Fruit fly (Drosophila melanogaster) whole organism, embryonic: ENCODE results near the gene Ilp6.

ENCODE experiments used
- Atf-2 ChIP-seq: fragments of 200-800 bp; sonication (Bioruptor generic); optimal IDR thresholded peaks from 2 replicates; lab custom pipeline; 2016; ENCODE audit warnings: missing biosample characterization, missing genetic modification characterization
- B-H1 ChIP-seq: fragments of 200-800 bp; sonication (Bioruptor generic); IDR thresholded peaks from 3 replicates; pipeline ENCODE4 v1.3.6; 2022; ENCODE audit warnings: missing biosample characterization, missing genetic modification characterization
- Blimp-1 ChIP-seq: fragments of 200-800 bp; sonication (Bioruptor generic); optimal IDR thresholded peaks from 3 replicates; lab custom pipeline; 2018; ENCODE audit warnings: missing biosample characterization, missing genetic modification characterization, mild to moderate bottlenecking, moderate library complexity, missing genetic modification reagents
- C15 ChIP-seq: fragments of 200-800 bp; sonication (Bioruptor generic); IDR thresholded peaks from 3 replicates; pipeline ENCODE4 v1.3.6; 2022; ENCODE audit warnings: missing biosample characterization, missing genetic modification characterization
- CG10565 ChIP-seq: fragments of 200-800 bp; sonication (Bioruptor generic); optimal IDR thresholded peaks from 3 replicates; lab custom pipeline; 2016; ENCODE audit warnings: missing biosample characterization, mild to moderate bottlenecking, missing genetic modification characterization
- CG11695 ChIP-seq: fragments of 200-800 bp; sonication (Bioruptor generic); IDR thresholded peaks from 3 replicates; pipeline ENCODE4 v1.3.6; 2022; ENCODE audit warnings: missing biosample characterization, missing genetic modification characterization
- CG12104 ChIP-seq: fragments of 200-800 bp; sonication (Bioruptor generic); optimal IDR thresholded peaks from 3 replicates; lab custom pipeline; 2016; ENCODE audit warnings: missing biosample characterization, missing genetic modification characterization
- CG12155 ChIP-seq: fragments of 200-800 bp; sonication (Bioruptor generic); optimal IDR thresholded peaks from 3 replicates; lab custom pipeline; 2016; ENCODE audit warnings: missing biosample characterization, missing genetic modification characterization
- CG16863 ChIP-seq: fragments of 200-800 bp; sonication (Bioruptor generic); optimal IDR thresholded peaks from 3 replicates; lab custom pipeline; 2016; ENCODE audit warnings: missing biosample characterization, missing genetic modification characterization
- CG1832 ChIP-seq: fragments of 200-800 bp; sonication (Bioruptor generic); optimal IDR thresholded peaks from 2 replicates; lab custom pipeline; 2017; ENCODE audit warnings: missing biosample characterization, mild to moderate bottlenecking, missing genetic modification characterization, inconsistent platforms
- CG2712 ChIP-seq: fragments of 200-800 bp; optimal IDR thresholded peaks from 3 replicates; lab custom pipeline; 2019; ENCODE audit warnings: missing biosample characterization, mild to moderate bottlenecking, missing genetic modification characterization, moderate library complexity
- CG4282 ChIP-seq: fragments of 200-800 bp; sonication (Bioruptor generic); optimal IDR thresholded peaks from 2 replicates; lab custom pipeline; 2016; ENCODE audit warnings: missing biosample characterization, missing genetic modification characterization
- CG4730 ChIP-seq: fragments of 200-800 bp; sonication (Bioruptor generic); IDR thresholded peaks from 2 replicates; pipeline ENCODE4 v1.3.6; 2022; ENCODE audit warnings: missing biosample characterization, missing genetic modification characterization
- CG6854 ChIP-seq: fragments of 200-800 bp; sonication (Bioruptor generic); optimal IDR thresholded peaks from 3 replicates; lab custom pipeline; 2017; ENCODE audit warnings: missing biosample characterization, mild to moderate bottlenecking, missing genetic modification characterization
- CG7271 ChIP-seq: fragments of 200-800 bp; sonication (Bioruptor generic); optimal IDR thresholded peaks from 2 replicates; lab custom pipeline; 2018; ENCODE audit warnings: missing biosample characterization, mild to moderate bottlenecking, missing genetic modification characterization, moderate library complexity
- CG7839 ChIP-seq: fragments of 200-800 bp; sonication (Bioruptor generic); optimal IDR thresholded peaks from 3 replicates; lab custom pipeline; 2018; ENCODE audit warnings: missing biosample characterization, mild to moderate bottlenecking, missing genetic modification characterization, moderate library complexity
- CG7963 ChIP-seq: fragments of 200-800 bp; sonication (Bioruptor generic); IDR thresholded peaks from 3 replicates; pipeline ENCODE4 v1.3.6; 2022; ENCODE audit warnings: missing biosample characterization, missing genetic modification characterization; ENCODE audit not compliant: partially characterized antibody
- ERR ChIP-seq: fragments of 200-800 bp; sonication (Bioruptor generic); optimal IDR thresholded peaks from 2 replicates; lab custom pipeline; 2016; ENCODE audit warnings: missing biosample characterization, missing genetic modification characterization
- Ets65A ChIP-seq: fragments of 200-800 bp; sonication (Bioruptor generic); peaks from one replicate; lab custom pipeline; 2016; ENCODE audit warnings: missing biosample characterization, missing genetic modification characterization
- MBD-R2 ChIP-seq: fragments of 200-800 bp; sonication (Bioruptor generic); IDR thresholded peaks from 2 replicates; pipeline ENCODE4 v1.3.6; 2022; ENCODE audit warnings: missing biosample characterization, missing genetic modification characterization
- Med ChIP-seq: fragments of 200-800 bp; sonication (Bioruptor generic); peaks from one replicate; lab custom pipeline; 2016; ENCODE audit warnings: missing biosample characterization, missing genetic modification characterization, mild to moderate bottlenecking, inconsistent platforms, moderate library complexity
- Meics ChIP-seq: fragments of 200-800 bp; sonication (Bioruptor generic); optimal IDR thresholded peaks from 2 replicates; lab custom pipeline; 2017; ENCODE audit warnings: missing biosample characterization, mild to moderate bottlenecking, missing genetic modification characterization
- Optix ChIP-seq: fragments of 200-800 bp; sonication (Bioruptor generic); IDR thresholded peaks from 3 replicates; pipeline ENCODE4 v1.3.6; 2022; ENCODE audit warnings: missing biosample characterization, missing genetic modification characterization
- Pdp1 ChIP-seq, 2 experiments: fragments of 200-800 bp; sonication (Bioruptor generic); optimal IDR thresholded peaks; 3 replicates each; lab custom pipeline; 2016; ENCODE audit warnings: missing biosample characterization in 2 of 2, missing genetic modification characterization in 2 of 2, mild to moderate bottlenecking in 1 of 2, moderate library complexity in 1 of 2
- Ptx1 ChIP-seq: fragments of 200-800 bp; sonication (Bioruptor generic); IDR thresholded peaks from 2 replicates; pipeline ENCODE4 v1.3.6; 2022; ENCODE audit warnings: missing biosample characterization, missing genetic modification characterization
- Stat92E ChIP-seq, 3 experiments: fragments of >200 bp in 2 of 3; fragments of 200-800 bp in 1 of 3; sonication (Bioruptor generic) in 1 of 3; optimal IDR thresholded peaks; 2 replicates each; lab custom pipeline; 2017 to 2019; ENCODE audit warnings: missing biosample characterization in 3 of 3, missing genetic modification characterization in 3 of 3, mild to moderate bottlenecking in 1 of 3, moderate library complexity in 1 of 3
- ap ChIP-seq: fragments of 200-800 bp; sonication (Bioruptor generic); IDR thresholded peaks from 2 replicates; pipeline ENCODE4 v1.3.6; 2022; ENCODE audit warnings: missing biosample characterization, missing genetic modification characterization
- bcd ChIP-seq: fragments of 200-800 bp; sonication (Bioruptor generic); optimal IDR thresholded peaks from 2 replicates; lab custom pipeline; 2017; ENCODE audit warnings: missing biosample characterization, mild to moderate bottlenecking, missing genetic modification characterization
- chinmo ChIP-seq: fragments of 200-800 bp; sonication (Bioruptor generic); IDR thresholded peaks from 4 replicates; pipeline ENCODE4 v1.3.6; 2022; ENCODE audit warnings: missing biosample characterization, missing genetic modification characterization; ENCODE audit not compliant: partially characterized antibody
- corto ChIP-seq: fragments of 200-800 bp; sonication (Bioruptor generic); optimal IDR thresholded peaks from 2 replicates; lab custom pipeline; 2016; ENCODE audit warnings: missing biosample characterization, mild to moderate bottlenecking, missing genetic modification characterization, moderate library complexity
- gcm ChIP-seq: fragments of 200-800 bp; sonication (Bioruptor generic); optimal IDR thresholded peaks from 2 replicates; lab custom pipeline; 2019; ENCODE audit warnings: missing biosample characterization, mild to moderate bottlenecking, missing genetic modification characterization, moderate library complexity
- gem ChIP-seq: fragments of 200-800 bp; sonication (Bioruptor generic); optimal IDR thresholded peaks from 2 replicates; lab custom pipeline; 2019; ENCODE audit warnings: missing biosample characterization, mild to moderate bottlenecking, missing genetic modification characterization, moderate library complexity
- ham ChIP-seq: fragments of 200-800 bp; sonication (Bioruptor generic); IDR thresholded peaks from 2 replicates; pipeline ENCODE4 v1.3.6; 2022; ENCODE audit warnings: missing biosample characterization, missing genetic modification characterization
- jing ChIP-seq: fragments of 200-800 bp; sonication (Bioruptor generic); optimal IDR thresholded peaks from 2 replicates; lab custom pipeline; 2018; ENCODE audit warnings: missing biosample characterization, mild to moderate bottlenecking, missing genetic modification characterization
- ken ChIP-seq: fragments of 200-800 bp; sonication (Bioruptor generic); IDR thresholded peaks from 3 replicates; pipeline ENCODE4 v1.3.6; 2022; ENCODE audit warnings: missing biosample characterization, missing genetic modification characterization
- pan ChIP-seq, 4 experiments: fragments of >200 bp in 3 of 4; fragments of 200-800 bp in 1 of 4; sonication (Bioruptor generic) in 1 of 4; optimal IDR thresholded peaks in 3 of 4; IDR thresholded peaks in 1 of 4; 2 replicates each; pipeline versions ENCODE4 v1.3.6 to Lab custom; 2017 to 2022; ENCODE audit warnings: missing biosample characterization in 2 of 4, missing genetic modification characterization in 2 of 4, mixed read lengths in 1 of 4
- phol ChIP-seq: fragments of 200-800 bp; sonication (Bioruptor generic); optimal IDR thresholded peaks from 3 replicates; lab custom pipeline; 2018; ENCODE audit warnings: missing biosample characterization, mild to moderate bottlenecking, missing genetic modification characterization, moderate library complexity
- pum ChIP-seq: fragments of 200-800 bp; sonication (Bioruptor generic); optimal IDR thresholded peaks from 2 replicates; lab custom pipeline; 2016; ENCODE audit warnings: missing biosample characterization, missing genetic modification characterization
- ranshi ChIP-seq: fragments of 200-800 bp; sonication (Bioruptor generic); IDR thresholded peaks from 2 replicates; pipeline ENCODE4 v1.3.6; 2022; ENCODE audit warnings: missing biosample characterization, missing genetic modification characterization
- sens ChIP-seq: fragments of 200-800 bp; sonication (Bioruptor generic); peaks from one replicate; lab custom pipeline; 2016; ENCODE audit warnings: missing biosample characterization, missing genetic modification characterization
- sens-2 ChIP-seq: fragments of 200-800 bp; sonication (Bioruptor generic); IDR thresholded peaks from 2 replicates; pipeline ENCODE4 v1.3.6; 2022; ENCODE audit warnings: missing biosample characterization, missing genetic modification characterization
- sim ChIP-seq: fragments of 200-800 bp; sonication (Bioruptor generic); IDR thresholded peaks from 2 replicates; pipeline ENCODE4 v1.3.6; 2022; ENCODE audit warnings: missing biosample characterization, missing genetic modification characterization
- stwl ChIP-seq: fragments of 200-800 bp; sonication (Bioruptor generic); optimal IDR thresholded peaks from 3 replicates; lab custom pipeline; 2018; ENCODE audit warnings: missing biosample characterization, mild to moderate bottlenecking, missing genetic modification characterization, moderate library complexity
- ttk ChIP-seq: fragments of 200-800 bp; sonication (Bioruptor generic); IDR thresholded peaks from 2 replicates; pipeline ENCODE4 v2.1.2; 2022; ENCODE audit warnings: missing biosample characterization, missing genetic modification characterization
- tup ChIP-seq: fragments of 200-800 bp; sonication (Bioruptor generic); optimal IDR thresholded peaks from 2 replicates; lab custom pipeline; 2016; ENCODE audit warnings: missing biosample characterization, mild to moderate bottlenecking, missing genetic modification characterization, moderate library complexity
- vvl ChIP-seq: fragments of 200-800 bp; sonication (Bioruptor generic); IDR thresholded peaks from 2 replicates; pipeline ENCODE4 v1.3.6; 2022; ENCODE audit warnings: missing biosample characterization, missing genetic modification characterization

The Ilp6 gene

dm6 chrX:2363733-2364132 is 29.3 kb upstream of the Ilp6 start:
- TF ChIP-seq stwl (no peak), Blimp-1 (GFP tag; lab: Kevin White, UChicago) (peak; percentile 93), gcm (GFP tag; lab: Kevin White, UChicago) (peak; percentile 10), Ets65A (GFP tag; lab: Kevin White, UChicago) (peak; percentile 61), CG7839 (tag; lab: Kevin White, UChicago) (no peak), Stat92E (GFP tag; optimal IDR thresholded peaks at IDR 0.05; lab: Kevin White, UChicago) (peak in 1 of 3 experiments; percentile 49)

dm6 chrX:2362414-2362813 is 28.0 kb upstream of the Ilp6 start:
- TF ChIP-seq Optix (GFP tag; lab: Robert Waterston, UW) (no peak), ham (GFP tag; lab: Robert Waterston, UW) (no peak), sens-2 (GFP tag; lab: Robert Waterston, UW) (no peak), Pdp1 (GFP tag; optimal IDR thresholded peaks at IDR 0.05; lab: Kevin White, UChicago) (peak in 1 of 2 experiments; percentile 14), ERR (peak; percentile 50), sens (GFP tag; lab: Kevin White, UChicago) (peak; percentile 52), chinmo (GFP tag; lab: Robert Waterston, UW) (0 out of 4 replicates have a peak, but pooled peaks have one; percentile 57), Med (peak; percentile 18)

DNA sequence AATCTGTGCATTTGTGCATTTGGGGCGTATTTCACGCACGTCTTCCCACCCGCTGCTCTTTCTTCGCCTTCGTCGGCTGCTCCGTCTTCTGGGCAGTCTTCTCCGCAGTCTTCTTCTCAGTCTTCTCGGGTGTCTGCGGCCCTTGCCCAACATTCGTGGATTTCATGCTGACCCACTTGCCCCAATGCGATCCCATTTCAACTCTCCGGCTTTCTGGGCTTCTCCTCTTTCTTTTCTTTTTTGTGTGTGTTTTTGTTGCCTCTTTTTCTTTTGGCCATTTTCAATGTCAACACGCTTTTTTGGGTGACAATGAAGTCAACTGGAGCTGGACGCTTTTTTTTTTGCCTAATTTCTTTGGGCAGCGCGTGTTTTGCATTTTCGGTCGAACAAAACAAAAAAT is 26.5 kb upstream of the Ilp6 start:
- TF ChIP-seq CG7271 (tag; lab: Kevin White, UChicago) (no peak), corto (no peak), vvl (peak; percentile 32; the same call in 1 of the 2 replicates), Ets65A (GFP tag; lab: Kevin White, UChicago) (peak; percentile 23), tup (GFP tag; lab: Kevin White, UChicago) (no peak), CG12104 (GFP tag; lab: Kevin White, UChicago) (no peak), Meics (GFP tag; lab: Kevin White, UChicago) (no peak)

dm6 chrX:2359845-2360244 is 25.4 kb upstream of the Ilp6 start:
- TF ChIP-seq phol (tag; lab: Kevin White, UChicago) = peak; percentile 9
- TF ChIP-seq CG10565 (GFP tag; lab: Kevin White, UChicago) = no peak
- peak; percentile 52; the same call in 1 of the 2 replicates for TF ChIP-seq ranshi (GFP tag; lab: Robert Waterston, UW)
- no peak for TF ChIP-seq CG1832 (GFP tag; lab: Kevin White, UChicago)
- TF ChIP-seq pum (GFP tag; lab: Kevin White, UChicago) = no peak
- TF ChIP-seq CG4730 (GFP tag; lab: Robert Waterston, UW) = no peak
- TF ChIP-seq CG7839 (tag; lab: Kevin White, UChicago) = peak; percentile 6
- TF ChIP-seq C15 (GFP tag; lab: Robert Waterston, UW) = no peak
- TF ChIP-seq sim (GFP tag; lab: Robert Waterston, UW) = no peak
- no peak for TF ChIP-seq jing (GFP tag; lab: Kevin White, UChicago)
- TF ChIP-seq ken (GFP tag; lab: Robert Waterston, UW) = no peak
- TF ChIP-seq bcd (GFP tag; lab: Kevin White, UChicago) = no peak
- TF ChIP-seq CG2712 (tag; lab: Kevin White, UChicago) = peak; percentile 17
- peak; percentile 42 for TF ChIP-seq gem (tag; lab: Kevin White, UChicago)
- TF ChIP-seq CG12155 = no peak
- TF ChIP-seq pan (optimal IDR thresholded peaks at IDR 0.05; lab: Kevin White, UChicago) = no peak
- peak in 1 of 2 experiments; percentile 36 for TF ChIP-seq pan (GFP tag; optimal IDR thresholded peaks at IDR 0.05 in 1 of 2, IDR thresholded peaks at IDR 0.05 in 1 of 2)
- TF ChIP-seq CG7963 (GFP tag; lab: Robert Waterston, UW) = no peak
- no peak for TF ChIP-seq Atf-2 (GFP tag; lab: Kevin White, UChicago)
- no peak for TF ChIP-seq B-H1
- TF ChIP-seq CG6854 (GFP tag; lab: Kevin White, UChicago) = no peak
- TF ChIP-seq CG11695 (GFP tag; lab: Robert Waterston, UW) = no peak
- no peak for TF ChIP-seq MBD-R2
- no peak for TF ChIP-seq CG16863
- TF ChIP-seq Ptx1 = peak; percentile 56
- TF ChIP-seq ttk = peak; percentile 39; the same call in 1 of the 2 replicates
- peak; percentile 39; the same call in 1 of the 2 replicates for TF ChIP-seq ap (GFP tag; lab: Robert Waterston, UW)
- no peak for TF ChIP-seq CG4282 (GFP tag; lab: Kevin White, UChicago)
